Fruit fly (Drosophila melanogaster) whole organism, embryonic: ENCODE data around the gene CG4783.
A peak's percentile ranks its signal among the peaks of the same experiment; 100 is the strongest.

Source experiments
- ATbp ChIP-seq: fragments of 200-800 bp; sonication (Bioruptor generic); optimal IDR thresholded peaks from 2 replicates; lab custom pipeline; 2017; ENCODE audit warnings: missing biosample characterization, mild to moderate bottlenecking, missing genetic modification characterization, missing genetic modification reagents
- Aef1 ChIP-seq: fragments of 200-800 bp; sonication (Bioruptor generic); IDR thresholded peaks from 3 replicates; pipeline ENCODE4 v1.3.6; 2022; ENCODE audit warnings: missing biosample characterization, missing genetic modification characterization
- Atf-2 ChIP-seq: fragments of 200-800 bp; sonication (Bioruptor generic); optimal IDR thresholded peaks from 2 replicates; lab custom pipeline; 2016; ENCODE audit warnings: missing biosample characterization, missing genetic modification characterization
- BtbVII ChIP-seq: fragments of 200-800 bp; sonication (Bioruptor generic); optimal IDR thresholded peaks from 3 replicates; lab custom pipeline; 2017; ENCODE audit warnings: missing biosample characterization, mild to moderate bottlenecking, missing genetic modification characterization
- CG10274 ChIP-seq: fragments of 200-800 bp; sonication (Bioruptor generic); optimal IDR thresholded peaks from 3 replicates; lab custom pipeline; 2017; ENCODE audit warnings: missing biosample characterization, mild to moderate bottlenecking, missing genetic modification characterization
- CG10565 ChIP-seq: fragments of 200-800 bp; sonication (Bioruptor generic); optimal IDR thresholded peaks from 3 replicates; lab custom pipeline; 2016; ENCODE audit warnings: missing biosample characterization, mild to moderate bottlenecking, missing genetic modification characterization
- CG10979 ChIP-seq: fragments of 200-800 bp; sonication (Bioruptor generic); optimal IDR thresholded peaks from 2 replicates; lab custom pipeline; 2018; ENCODE audit warnings: missing biosample characterization, mild to moderate bottlenecking, missing genetic modification characterization, moderate library complexity
- CG14710 ChIP-seq: fragments of 200-800 bp; sonication (Bioruptor generic); optimal IDR thresholded peaks from 3 replicates; lab custom pipeline; 2019; ENCODE audit warnings: missing biosample characterization, mild to moderate bottlenecking, missing genetic modification characterization, moderate library complexity
- CG15011 ChIP-seq: fragments of 200-800 bp; sonication (Bioruptor generic); optimal IDR thresholded peaks from 3 replicates; lab custom pipeline; 2018; ENCODE audit warnings: missing biosample characterization, mild to moderate bottlenecking, missing genetic modification characterization
- CG16779 ChIP-seq: fragments of 200-800 bp; sonication (Bioruptor generic); IDR thresholded peaks from 2 replicates; pipeline ENCODE4 v1.3.6; 2022; ENCODE audit warnings: missing biosample characterization, missing genetic modification characterization
- CG16813 ChIP-seq: fragments of 200-800 bp; sonication (Bioruptor generic); IDR thresholded peaks from 3 replicates; pipeline ENCODE4 v1.3.6; 2022; ENCODE audit warnings: missing biosample characterization, missing genetic modification characterization; ENCODE audit not compliant: partially characterized antibody
- CG18476 ChIP-seq: fragments of 200-800 bp; sonication (Bioruptor generic); optimal IDR thresholded peaks from 2 replicates; lab custom pipeline; 2016; ENCODE audit warnings: missing biosample characterization, mild to moderate bottlenecking, missing genetic modification characterization
- CG18619 ChIP-seq: fragments of 200-800 bp; sonication (Bioruptor generic); optimal IDR thresholded peaks from 3 replicates; lab custom pipeline; 2017; ENCODE audit warnings: missing biosample characterization, mild to moderate bottlenecking, missing genetic modification characterization
- CG2678 ChIP-seq: fragments of 200-800 bp; sonication (Bioruptor generic); optimal IDR thresholded peaks from 3 replicates; lab custom pipeline; 2019; ENCODE audit warnings: missing biosample characterization, mild to moderate bottlenecking, missing genetic modification characterization, moderate library complexity
- CG2712 ChIP-seq: fragments of 200-800 bp; optimal IDR thresholded peaks from 3 replicates; lab custom pipeline; 2019; ENCODE audit warnings: missing biosample characterization, mild to moderate bottlenecking, missing genetic modification characterization, moderate library complexity
- CG2875 ChIP-seq: fragments of 200-800 bp; sonication (Bioruptor generic); optimal IDR thresholded peaks from 2 replicates; lab custom pipeline; 2017; ENCODE audit warnings: missing biosample characterization, mild to moderate bottlenecking, missing genetic modification characterization, missing genetic modification reagents
- CG34224 ChIP-seq: fragments of 200-800 bp; sonication (Bioruptor generic); IDR thresholded peaks from 3 replicates; pipeline ENCODE4 v1.3.6; 2022; ENCODE audit warnings: missing biosample characterization, missing genetic modification characterization; ENCODE audit not compliant: partially characterized antibody
- CG4328 ChIP-seq: fragments of 200-800 bp; sonication (Bioruptor generic); optimal IDR thresholded peaks from 3 replicates; lab custom pipeline; 2017; ENCODE audit warnings: missing biosample characterization, missing genetic modification reagents, missing genetic modification characterization
- CG4617 ChIP-seq: fragments of 200-800 bp; sonication (Bioruptor generic); optimal IDR thresholded peaks from 3 replicates; lab custom pipeline; 2016; ENCODE audit warnings: missing biosample characterization, missing genetic modification characterization, borderline replicate concordance
- CG5953 ChIP-seq: fragments of 200-800 bp; sonication (Bioruptor generic); IDR thresholded peaks from 2 replicates; pipeline ENCODE4 v1.3.6; 2022; ENCODE audit warnings: missing biosample characterization, missing genetic modification characterization
- CG9932 ChIP-seq: fragments of 200-800 bp; sonication (Bioruptor generic); IDR thresholded peaks from 2 replicates; pipeline ENCODE4 v1.3.6; 2022; ENCODE audit warnings: missing biosample characterization, missing genetic modification characterization
- CHES-1-like ChIP-seq: fragments of 200-800 bp; sonication (Bioruptor generic); optimal IDR thresholded peaks from 2 replicates; lab custom pipeline; 2016; ENCODE audit warnings: missing biosample characterization, missing genetic modification characterization
- Deaf1 ChIP-seq: fragments of 200-800 bp; optimal IDR thresholded peaks from 3 replicates; lab custom pipeline; 2019; ENCODE audit warnings: missing biosample characterization, mild to moderate bottlenecking, missing genetic modification characterization, moderate library complexity
- Dfd ChIP-seq, 2 experiments: fragments of >200 bp; optimal IDR thresholded peaks; 2 replicates each; lab custom pipeline; 2017; ENCODE audit warnings: missing biosample characterization in 2 of 2, missing genetic modification characterization in 2 of 2
- GATAe ChIP-seq: fragments of 200-800 bp; sonication (Bioruptor generic); conservative IDR thresholded peaks from 2 replicates; pipeline ENCODE4 v1.3.6; 2022; ENCODE audit warnings: missing biosample characterization, missing genetic modification characterization
- HLH3B ChIP-seq: fragments of 200-800 bp; sonication (Bioruptor generic); IDR thresholded peaks from 2 replicates; pipeline ENCODE4 v1.3.6; 2022; ENCODE audit warnings: missing biosample characterization, missing genetic modification characterization
- HLH4C ChIP-seq: fragments of 200-800 bp; sonication (Bioruptor generic); IDR thresholded peaks from 3 replicates; pipeline ENCODE4 v1.3.6; 2022; ENCODE audit warnings: missing biosample characterization, missing genetic modification characterization; ENCODE audit not compliant: partially characterized antibody
- Hr51 ChIP-seq, 2 experiments: fragments of 200-800 bp; sonication (Bioruptor generic); optimal IDR thresholded peaks; 2 replicates in 1 of 2; 3 replicates in 1 of 2; lab custom pipeline; 2016 to 2018; ENCODE audit warnings: missing biosample characterization in 2 of 2, missing genetic modification characterization in 2 of 2, mild to moderate bottlenecking in 1 of 2, moderate library complexity in 1 of 2
- MBD-R2 ChIP-seq: fragments of 200-800 bp; sonication (Bioruptor generic); IDR thresholded peaks from 2 replicates; pipeline ENCODE4 v1.3.6; 2022; ENCODE audit warnings: missing biosample characterization, missing genetic modification characterization
- MTF-1 ChIP-seq: fragments of 200-800 bp; sonication (Bioruptor generic); optimal IDR thresholded peaks from 2 replicates; lab custom pipeline; 2018; ENCODE audit warnings: missing biosample characterization, mild to moderate bottlenecking, missing genetic modification characterization, borderline replicate concordance
- Max ChIP-seq: fragments of 200-800 bp; sonication (Bioruptor generic); optimal IDR thresholded peaks from 2 replicates; lab custom pipeline; 2016; ENCODE audit warnings: missing biosample characterization, mild to moderate bottlenecking, missing genetic modification characterization
- Oli ChIP-seq: fragments of 200-800 bp; sonication (Bioruptor generic); optimal IDR thresholded peaks from 2 replicates; lab custom pipeline; 2018; ENCODE audit warnings: missing biosample characterization, mild to moderate bottlenecking, missing genetic modification characterization, moderate library complexity
- Optix ChIP-seq: fragments of 200-800 bp; sonication (Bioruptor generic); IDR thresholded peaks from 3 replicates; pipeline ENCODE4 v1.3.6; 2022; ENCODE audit warnings: missing biosample characterization, missing genetic modification characterization
- aop ChIP-seq: fragments of 200-800 bp; sonication (Bioruptor generic); IDR thresholded peaks from 2 replicates; pipeline ENCODE4 v1.3.6; 2022; ENCODE audit warnings: missing biosample characterization, missing genetic modification characterization
- bcd ChIP-seq: fragments of 200-800 bp; sonication (Bioruptor generic); optimal IDR thresholded peaks from 2 replicates; lab custom pipeline; 2017; ENCODE audit warnings: missing biosample characterization, mild to moderate bottlenecking, missing genetic modification characterization
- chif ChIP-seq, 2 experiments: fragments of 200-800 bp; sonication (Bioruptor generic); optimal IDR thresholded peaks; 3 replicates each; lab custom pipeline; 2016; ENCODE audit warnings: missing biosample characterization in 2 of 2, missing genetic modification characterization in 2 of 2
- crp ChIP-seq, 2 experiments: fragments of 200-800 bp; sonication (Bioruptor generic); optimal IDR thresholded peaks; 2 replicates in 1 of 2; 3 replicates in 1 of 2; lab custom pipeline; 2017; ENCODE audit warnings: missing biosample characterization in 2 of 2, missing genetic modification characterization in 2 of 2, mild to moderate bottlenecking in 1 of 2, moderate library complexity in 1 of 2
- dan ChIP-seq: fragments of 200-800 bp; sonication (Bioruptor generic); IDR thresholded peaks from 2 replicates; pipeline ENCODE4 v1.3.6; 2022; ENCODE audit warnings: missing biosample characterization, missing genetic modification characterization
- eve ChIP-seq, 2 experiments: fragments of >200 bp; optimal IDR thresholded peaks; 2 replicates each; lab custom pipeline; 2017; ENCODE audit warnings: missing biosample characterization in 2 of 2, missing genetic modification characterization in 2 of 2
- fd64A ChIP-seq: fragments of 200-800 bp; sonication (Bioruptor generic); optimal IDR thresholded peaks from 3 replicates; lab custom pipeline; 2018; ENCODE audit warnings: missing biosample characterization, mild to moderate bottlenecking, missing genetic modification characterization
- fru ChIP-seq: fragments of >200 bp; optimal IDR thresholded peaks from 2 replicates; lab custom pipeline; 2017
- insv ChIP-seq, 2 experiments: fragments of 200-800 bp; sonication (Bioruptor generic); optimal IDR thresholded peaks; 3 replicates each; lab custom pipeline; 2016 to 2018; ENCODE audit warnings: missing biosample characterization in 2 of 2, missing genetic modification characterization in 2 of 2
- maf-S ChIP-seq: fragments of 200-800 bp; sonication (Bioruptor generic); optimal IDR thresholded peaks from 2 replicates; lab custom pipeline; 2016; ENCODE audit warnings: missing biosample characterization, missing genetic modification characterization
- mirr ChIP-seq: fragments of 200-800 bp; sonication (Bioruptor generic); optimal IDR thresholded peaks from 3 replicates; lab custom pipeline; 2018; ENCODE audit warnings: missing biosample characterization, mild to moderate bottlenecking, missing genetic modification characterization
- nmo ChIP-seq: fragments of 200-800 bp; sonication (Bioruptor generic); optimal IDR thresholded peaks from 2 replicates; lab custom pipeline; 2018; ENCODE audit warnings: missing biosample characterization, mild to moderate bottlenecking, missing genetic modification characterization, moderate library complexity
- slbo ChIP-seq: fragments of 200-800 bp; sonication (Bioruptor generic); IDR thresholded peaks from 2 replicates; pipeline ENCODE4 v1.3.6; 2022; ENCODE audit warnings: missing biosample characterization, missing genetic modification characterization
- sna ChIP-seq: fragments of 200-800 bp; sonication (Bioruptor generic); IDR thresholded peaks from 2 replicates; pipeline ENCODE4 v1.3.6; 2022; ENCODE audit warnings: missing biosample characterization, missing genetic modification characterization; ENCODE audit not compliant: partially characterized antibody
- stc ChIP-seq: fragments of 200-800 bp; sonication (Bioruptor generic); IDR thresholded peaks from 2 replicates; pipeline ENCODE4 v1.3.6; 2022; ENCODE audit warnings: missing biosample characterization, missing genetic modification characterization
- wdn ChIP-seq: fragments of 200-800 bp; sonication (Bioruptor generic); IDR thresholded peaks from 2 replicates; pipeline ENCODE4 v1.3.6; 2022; ENCODE audit warnings: missing biosample characterization, missing genetic modification characterization
- zfh1 ChIP-seq: fragments of 200-800 bp; sonication (Bioruptor generic); IDR thresholded peaks from 3 replicates; pipeline ENCODE4 v1.3.6; 2022; ENCODE audit warnings: missing biosample characterization, missing genetic modification characterization

The CG4783 gene

DNA sequence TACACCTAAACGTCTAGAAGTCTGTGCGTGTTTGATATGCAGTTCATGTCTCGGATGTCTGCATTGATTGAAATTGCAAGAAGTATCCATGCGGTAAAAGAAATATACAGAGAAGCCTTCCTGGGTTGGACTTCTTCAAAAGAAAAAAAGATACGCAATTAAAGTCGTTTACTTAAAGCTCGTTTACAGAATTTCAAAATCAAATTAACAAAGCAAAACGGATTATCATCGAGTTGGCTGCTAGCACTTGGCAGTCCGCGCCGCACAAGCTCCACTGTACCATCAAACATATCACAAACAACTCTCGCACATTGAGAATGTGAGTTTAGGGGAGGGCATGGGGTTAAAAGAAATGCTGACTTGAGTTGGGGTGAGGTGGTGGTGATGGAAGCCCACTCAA lies 50.2 kb downstream of the CG4783 start (continued):
- TF ChIP-seq CG10565 (GFP tag; lab: Kevin White, UChicago) (no peak), CHES-1-like (peak; percentile 71), mirr (GFP tag; lab: Kevin White, UChicago) (no peak), insv (GFP tag; optimal IDR thresholded peaks at IDR 0.05; lab: Kevin White, UChicago) (no peak), chif (GFP tag; optimal IDR thresholded peaks at IDR 0.05; lab: Kevin White, UChicago) (peak; percentile 82 to 87), sna (GFP tag; lab: Robert Waterston, UW) (no peak), crp (GFP tag; optimal IDR thresholded peaks at IDR 0.05; lab: Kevin White, UChicago) (no peak), BtbVII (GFP tag; lab: Kevin White, UChicago) (peak; percentile 42), CG4617 (GFP tag; lab: Kevin White, UChicago) (peak; percentile 35), CG15011 (GFP tag; lab: Kevin White, UChicago) (peak; percentile 3), MBD-R2 (GFP tag; lab: Robert Waterston, UW) (no peak), CG18476 (GFP tag; lab: Kevin White, UChicago) (peak; percentile 19), fru (lab: Kevin White, UChicago) (no peak), Max (GFP tag; lab: Kevin White, UChicago) (peak; percentile 33), CG9932 (GFP tag; lab: Robert Waterston, UW) (0 out of 2 replicates have a peak, but pooled peaks have one; percentile 19), CG18619 (peak; percentile 26), CG10274 (GFP tag; lab: Kevin White, UChicago) (peak; percentile 4), maf-S (GFP tag; lab: Kevin White, UChicago) (peak; percentile 41), wdn (GFP tag; lab: Robert Waterston, UW) (peak; percentile 10; the same call in 1 of the 2 replicates), CG4328 (no peak), CG10979 (tag; lab: Kevin White, UChicago) (peak; percentile 87), stc (GFP tag; lab: Robert Waterston, UW) (peak; percentile 46), aop (GFP tag; lab: Robert Waterston, UW) (0 out of 2 replicates have a peak, but pooled peaks have one; percentile 32), HLH3B (GFP tag; lab: Robert Waterston, UW) (peak; percentile 85), HLH4C (GFP tag; lab: Robert Waterston, UW) (no peak), Optix (peak; percentile 88), CG16813 (no peak), Atf-2 (GFP tag; lab: Kevin White, UChicago) (peak; percentile 59), CG5953 (peak; percentile 64), Aef1 (GFP tag; lab: Robert Waterston, UW) (no peak), CG2712 (tag; lab: Kevin White, UChicago) (peak; percentile 87), fd64A (GFP tag; lab: Kevin White, UChicago) (peak; percentile 74), CG2678 (tag; lab: Kevin White, UChicago) (peak; percentile 73), CG16779 (GFP tag; lab: Robert Waterston, UW) (0 out of 2 replicates have a peak, but pooled peaks have one; percentile 43), GATAe (GFP tag; lab: Robert Waterston, UW) (no peak), CG2875 (peak; percentile 75), bcd (GFP tag; lab: Kevin White, UChicago) (peak; percentile 60), Deaf1 (tag; lab: Kevin White, UChicago) (peak; percentile 14), Oli (peak; percentile 84), slbo (GFP tag; lab: Robert Waterston, UW) (peak; percentile 66), CG14710 (tag; lab: Kevin White, UChicago) (peak; percentile 77), zfh1 (peak; percentile 93), ATbp (GFP tag; lab: Kevin White, UChicago) (peak; percentile 82), Dfd (GFP tag; optimal IDR thresholded peaks at IDR 0.05; lab: Kevin White, UChicago) (no peak), CG34224 (GFP tag; lab: Robert Waterston, UW) (no peak), eve (GFP tag; optimal IDR thresholded peaks at IDR 0.05; lab: Kevin White, UChicago) (peak in 1 of 2 experiments; percentile 87), dan (GFP tag; lab: Robert Waterston, UW) (peak; percentile 64; the same call in 1 of the 2 replicates), MTF-1 (GFP tag; lab: Kevin White, UChicago) (no peak), Hr51 (GFP tag; optimal IDR thresholded peaks at IDR 0.05; lab: Kevin White, UChicago) (peak in 1 of 2 experiments; percentile 68), nmo (GFP tag; lab: Kevin White, UChicago) (peak; percentile 74)
